Fruit fly (Drosophila melanogaster) whole organism, embryonic: Measurements from ENCODE around the gene pnt.

ENCODE experiments used
- ATbp ChIP-seq: fragments of 200-800 bp; sonication (Bioruptor generic); optimal IDR thresholded peaks from 2 replicates; lab custom pipeline; 2017; ENCODE audit warnings: missing biosample characterization, mild to moderate bottlenecking, missing genetic modification characterization, missing genetic modification reagents
- Atf6 ChIP-seq: fragments of 200-800 bp; sonication (Bioruptor generic); IDR thresholded peaks from 2 replicates; pipeline ENCODE4 v1.3.6; 2022; ENCODE audit warnings: missing biosample characterization, missing genetic modification characterization
- BtbVII ChIP-seq: fragments of 200-800 bp; sonication (Bioruptor generic); optimal IDR thresholded peaks from 3 replicates; lab custom pipeline; 2017; ENCODE audit warnings: missing biosample characterization, mild to moderate bottlenecking, missing genetic modification characterization
- CG12769 ChIP-seq: fragments of 200-800 bp; sonication (Bioruptor generic); optimal IDR thresholded peaks from 2 replicates; lab custom pipeline; 2019; ENCODE audit warnings: missing biosample characterization, mild to moderate bottlenecking, missing genetic modification characterization, moderate library complexity
- CG13894 ChIP-seq: fragments of 200-800 bp; sonication (Bioruptor generic); optimal IDR thresholded peaks from 3 replicates; lab custom pipeline; 2018; ENCODE audit warnings: missing biosample characterization, mild to moderate bottlenecking, missing genetic modification characterization, moderate library complexity
- CG14050 ChIP-seq: fragments of 200-800 bp; sonication (Bioruptor generic); IDR thresholded peaks from 3 replicates; pipeline ENCODE4 v1.3.6; 2022; ENCODE audit warnings: missing biosample characterization, missing genetic modification characterization
- CG18011 ChIP-seq: fragments of 200-800 bp; sonication (Bioruptor generic); optimal IDR thresholded peaks from 2 replicates; lab custom pipeline; 2017; ENCODE audit warnings: missing biosample characterization, missing genetic modification characterization, mild to moderate bottlenecking, moderate library complexity, missing genotype
- CG2120 ChIP-seq: fragments of 200-800 bp; sonication (Bioruptor generic); optimal IDR thresholded peaks from 3 replicates; lab custom pipeline; 2016; ENCODE audit warnings: missing biosample characterization, missing genetic modification characterization
- CG2889 ChIP-seq: fragments of 200-800 bp; sonication (Bioruptor generic); IDR thresholded peaks from 3 replicates; pipeline ENCODE4 v1.3.6; 2022; ENCODE audit warnings: missing biosample characterization, missing genetic modification characterization
- CG31224 ChIP-seq: fragments of 200-800 bp; sonication (Bioruptor generic); IDR thresholded peaks from 2 replicates; pipeline ENCODE4 v1.3.6; 2022; ENCODE audit warnings: missing biosample characterization, missing genetic modification characterization
- CG3847 ChIP-seq: fragments of 200-800 bp; sonication (Bioruptor generic); IDR thresholded peaks from 2 replicates; pipeline ENCODE4 v1.3.6; 2022; ENCODE audit warnings: missing biosample characterization, missing genetic modification characterization
- CG4424 ChIP-seq: fragments of 200-800 bp; sonication (Bioruptor generic); optimal IDR thresholded peaks from 3 replicates; lab custom pipeline; 2016; ENCODE audit warnings: missing biosample characterization, missing genetic modification characterization
- CG5245 ChIP-seq: fragments of 200-800 bp; sonication (Bioruptor generic); optimal IDR thresholded peaks from 3 replicates; lab custom pipeline; 2016; ENCODE audit warnings: missing biosample characterization, missing genetic modification characterization
- CG6272 ChIP-seq: fragments of 200-800 bp; sonication (Bioruptor generic); IDR thresholded peaks from 2 replicates; pipeline ENCODE4 v1.3.6; 2022; ENCODE audit warnings: missing biosample characterization, missing genetic modification characterization
- CG6654 ChIP-seq: fragments of 200-800 bp; sonication (Bioruptor generic); optimal IDR thresholded peaks from 2 replicates; lab custom pipeline; 2017; ENCODE audit warnings: missing biosample characterization, mild to moderate bottlenecking, missing genetic modification characterization
- CG6813 ChIP-seq: fragments of 200-800 bp; sonication (Bioruptor generic); optimal IDR thresholded peaks from 2 replicates; lab custom pipeline; 2017; ENCODE audit warnings: missing biosample characterization, missing genetic modification characterization, mild to moderate bottlenecking, moderate library complexity, missing genetic modification reagents
- CG7357 ChIP-seq: fragments of 200-800 bp; sonication (Bioruptor generic); IDR thresholded peaks from 3 replicates; pipeline ENCODE4 v1.3.6; 2022; ENCODE audit warnings: missing biosample characterization, missing genetic modification characterization
- CG8765 ChIP-seq: fragments of 200-800 bp; sonication (Bioruptor generic); IDR thresholded peaks from 2 replicates; pipeline ENCODE4 v1.3.6; 2022; ENCODE audit warnings: missing biosample characterization, missing genetic modification characterization
- CG9727 ChIP-seq: fragments of 200-800 bp; sonication (Bioruptor generic); optimal IDR thresholded peaks from 3 replicates; lab custom pipeline; 2017; ENCODE audit warnings: missing biosample characterization, mild to moderate bottlenecking, missing genetic modification characterization
- CG9876 ChIP-seq: fragments of 200-800 bp; sonication (Bioruptor generic); optimal IDR thresholded peaks from 2 replicates; lab custom pipeline; 2016; ENCODE audit warnings: missing biosample characterization, missing genetic modification characterization
- CHES-1-like ChIP-seq: fragments of 200-800 bp; sonication (Bioruptor generic); optimal IDR thresholded peaks from 2 replicates; lab custom pipeline; 2016; ENCODE audit warnings: missing biosample characterization, missing genetic modification characterization
- CoRest ChIP-seq: fragments of 200-800 bp; sonication (Bioruptor generic); optimal IDR thresholded peaks from 3 replicates; lab custom pipeline; 2018; ENCODE audit warnings: missing biosample characterization, mild to moderate bottlenecking, missing genetic modification characterization, moderate library complexity
- Fer1 ChIP-seq: fragments of 200-800 bp; sonication (Bioruptor generic); optimal IDR thresholded peaks from 2 replicates; lab custom pipeline; 2017; ENCODE audit warnings: missing biosample characterization, mild to moderate bottlenecking, missing genetic modification characterization
- HmgZ ChIP-seq: fragments of 200-800 bp; sonication (Bioruptor generic); optimal IDR thresholded peaks from 2 replicates; lab custom pipeline; 2018; ENCODE audit warnings: missing biosample characterization, mild to moderate bottlenecking, missing genetic modification characterization
- Hr39 ChIP-seq: fragments of >200 bp; optimal IDR thresholded peaks from 2 replicates; lab custom pipeline; 2017
- Mad ChIP-seq: fragments of 200-800 bp; sonication (Bioruptor generic); optimal IDR thresholded peaks from 2 replicates; lab custom pipeline; 2016; ENCODE audit warnings: missing biosample characterization, missing genetic modification characterization
- Max ChIP-seq: fragments of 200-800 bp; sonication (Bioruptor generic); optimal IDR thresholded peaks from 2 replicates; lab custom pipeline; 2016; ENCODE audit warnings: missing biosample characterization, mild to moderate bottlenecking, missing genetic modification characterization
- NC2β ChIP-seq: fragments of 200-800 bp; sonication (Bioruptor generic); optimal IDR thresholded peaks from 2 replicates; lab custom pipeline; 2016; ENCODE audit warnings: missing biosample characterization, missing genetic modification characterization
- Oaz ChIP-seq: fragments of 200-800 bp; sonication (Bioruptor generic); IDR thresholded peaks from 2 replicates; pipeline ENCODE4 v1.3.6; 2022; ENCODE audit warnings: missing biosample characterization, missing genetic modification characterization
- Oli ChIP-seq: fragments of 200-800 bp; sonication (Bioruptor generic); optimal IDR thresholded peaks from 2 replicates; lab custom pipeline; 2018; ENCODE audit warnings: missing biosample characterization, mild to moderate bottlenecking, missing genetic modification characterization, moderate library complexity
- PHDP ChIP-seq: fragments of 200-800 bp; sonication (Bioruptor generic); optimal IDR thresholded peaks from 3 replicates; lab custom pipeline; 2018; ENCODE audit warnings: missing biosample characterization, mild to moderate bottlenecking, missing genetic modification characterization, moderate library complexity
- Vsx1 ChIP-seq: fragments of 200-800 bp; sonication (Bioruptor generic); optimal IDR thresholded peaks from 2 replicates; lab custom pipeline; 2017; ENCODE audit warnings: missing biosample characterization, mild to moderate bottlenecking, missing genetic modification characterization, missing genetic modification reagents
- Xrp1 ChIP-seq: fragments of 200-800 bp; sonication (Bioruptor generic); IDR thresholded peaks from 2 replicates; pipeline ENCODE4 v1.3.6; 2022; ENCODE audit warnings: missing biosample characterization, missing genetic modification characterization
- ase ChIP-seq: fragments of 200-800 bp; sonication (Bioruptor generic); IDR thresholded peaks from 3 replicates; pipeline ENCODE4 v1.3.6; 2022; ENCODE audit warnings: missing biosample characterization, missing genetic modification characterization
- br ChIP-seq: fragments of >200 bp; optimal IDR thresholded peaks from 2 replicates; lab custom pipeline; 2017
- dan ChIP-seq: fragments of 200-800 bp; sonication (Bioruptor generic); IDR thresholded peaks from 2 replicates; pipeline ENCODE4 v1.3.6; 2022; ENCODE audit warnings: missing biosample characterization, missing genetic modification characterization
- fd3F ChIP-seq: fragments of 200-800 bp; sonication (Bioruptor generic); optimal IDR thresholded peaks from 2 replicates; lab custom pipeline; 2018; ENCODE audit warnings: missing biosample characterization, mild to moderate bottlenecking, missing genetic modification characterization, moderate library complexity
- ind ChIP-seq: fragments of 200-800 bp; sonication (Bioruptor generic); optimal IDR thresholded peaks from 3 replicates; lab custom pipeline; 2016; ENCODE audit warnings: missing biosample characterization, missing genetic modification characterization
- insv ChIP-seq, 2 experiments: fragments of 200-800 bp; sonication (Bioruptor generic); optimal IDR thresholded peaks; 3 replicates each; lab custom pipeline; 2016 to 2018; ENCODE audit warnings: missing biosample characterization in 2 of 2, missing genetic modification characterization in 2 of 2
- kah ChIP-seq: fragments of 200-800 bp; sonication (Bioruptor generic); optimal IDR thresholded peaks from 2 replicates; lab custom pipeline; 2018; ENCODE audit warnings: missing biosample characterization, mild to moderate bottlenecking, missing genetic modification characterization
- knrl ChIP-seq: fragments of 200-800 bp; sonication (Bioruptor generic); IDR thresholded peaks from 3 replicates; pipeline ENCODE4 v1.3.6; 2022; ENCODE audit warnings: missing biosample characterization, missing genetic modification characterization; ENCODE audit not compliant: partially characterized antibody
- lov ChIP-seq, 2 experiments: fragments of 200-800 bp in 1 of 2; fragments of >200 bp in 1 of 2; sonication (Bioruptor generic) in 1 of 2; IDR thresholded peaks in 1 of 2; optimal IDR thresholded peaks in 1 of 2; 2 replicates in 1 of 2; 3 replicates in 1 of 2; pipeline versions ENCODE4 v1.3.6 to Lab custom; 2017 to 2022; ENCODE audit warnings: missing biosample characterization in 1 of 2, missing genetic modification characterization in 1 of 2
- mld ChIP-seq: fragments of 200-800 bp; sonication (Bioruptor generic); IDR thresholded peaks from 3 replicates; pipeline ENCODE4 v1.3.6; 2022; ENCODE audit warnings: missing biosample characterization, missing genetic modification characterization; ENCODE audit not compliant: partially characterized antibody
- nerfin-2 ChIP-seq: fragments of 200-800 bp; sonication (Bioruptor generic); IDR thresholded peaks from 2 replicates; pipeline ENCODE4 v1.3.6; 2022; ENCODE audit warnings: missing biosample characterization, missing genetic modification characterization; ENCODE audit not compliant: partially characterized antibody
- oc ChIP-seq: fragments of 200-800 bp; sonication (Bioruptor generic); optimal IDR thresholded peaks from 2 replicates; lab custom pipeline; 2018; ENCODE audit warnings: missing biosample characterization, mild to moderate bottlenecking, missing genetic modification characterization, moderate library complexity
- onecut ChIP-seq: fragments of 200-800 bp; sonication (Bioruptor generic); IDR thresholded peaks from 2 replicates; pipeline ENCODE4 v1.3.6; 2022; ENCODE audit warnings: missing biosample characterization, missing genetic modification characterization
- org-1 ChIP-seq: fragments of 200-800 bp; sonication (Bioruptor generic); optimal IDR thresholded peaks from 2 replicates; lab custom pipeline; 2017; ENCODE audit warnings: missing biosample characterization, missing genetic modification characterization
- sna ChIP-seq: fragments of 200-800 bp; sonication (Bioruptor generic); IDR thresholded peaks from 2 replicates; pipeline ENCODE4 v1.3.6; 2022; ENCODE audit warnings: missing biosample characterization, missing genetic modification characterization; ENCODE audit not compliant: partially characterized antibody
- trh ChIP-seq: fragments of 200-800 bp; sonication (Bioruptor generic); optimal IDR thresholded peaks from 2 replicates; lab custom pipeline; 2016; ENCODE audit warnings: missing biosample characterization, missing genetic modification characterization
- unc-4 ChIP-seq: fragments of 200-800 bp; sonication (Bioruptor generic); IDR thresholded peaks from 2 replicates; pipeline ENCODE4 v1.3.6; 2022; ENCODE audit warnings: missing biosample characterization, missing genetic modification characterization; ENCODE audit not compliant: partially characterized antibody

The pnt gene

dm6 chr3R:23248853-23249573 lies 97.0 kb downstream of the pnt start, which contains the start of gene CG4467 (continued):
- TF ChIP-seq CHES-1-like (GFP tag; lab: Kevin White, UChicago) (no peak), CG7357 (GFP tag; lab: Robert Waterston, UW) (no peak), CG2120 (GFP tag; lab: Kevin White, UChicago) (no peak), br (no peak), Hr39 (no peak), org-1 (GFP tag; lab: Kevin White, UChicago) (no peak), CG6654 (GFP tag; lab: Kevin White, UChicago) (no peak), Fer1 (peak; percentile 29), Atf6 (no peak), CoRest (tag; lab: Kevin White, UChicago) (no peak), Oli (tag; lab: Kevin White, UChicago) (no peak), CG2889 (GFP tag; lab: Robert Waterston, UW) (no peak), Max (GFP tag; lab: Kevin White, UChicago) (no peak), Oaz (no peak), trh (no peak), ATbp (GFP tag; lab: Kevin White, UChicago) (no peak), unc-4 (GFP tag; lab: Robert Waterston, UW) (no peak), Mad (GFP tag; lab: Kevin White, UChicago) (no peak), CG9727 (GFP tag; lab: Kevin White, UChicago) (no peak), onecut (GFP tag; lab: Robert Waterston, UW) (peak; percentile 22; the same call in 1 of the 2 replicates), nerfin-2 (GFP tag; lab: Robert Waterston, UW) (no peak), CG14050 (GFP tag; lab: Robert Waterston, UW) (no peak), knrl (GFP tag; lab: Robert Waterston, UW) (no peak), CG13894 (peak; percentile 96), CG8765 (GFP tag; lab: Robert Waterston, UW) (no peak), lov (optimal IDR thresholded peaks at IDR 0.05; lab: Kevin White, UChicago) (no peak), lov (GFP tag; IDR thresholded peaks at IDR 0.05; lab: Robert Waterston, UW) (no peak), kah (no peak), BtbVII (no peak), CG5245 (GFP tag; lab: Kevin White, UChicago) (no peak), oc (tag; lab: Kevin White, UChicago) (peak; percentile 25), CG6272 (GFP tag; lab: Robert Waterston, UW) (no peak), CG3847 (GFP tag; lab: Robert Waterston, UW) (no peak), CG4424 (GFP tag; lab: Kevin White, UChicago) (no peak), sna (GFP tag; lab: Robert Waterston, UW) (no peak), CG9876 (no peak), CG6813 (GFP tag; lab: Kevin White, UChicago) (no peak), dan (GFP tag; lab: Robert Waterston, UW) (no peak), mld (no peak), HmgZ (tag; lab: Kevin White, UChicago) (no peak), fd3F (GFP tag; lab: Kevin White, UChicago) (no peak), CG31224 (GFP tag; lab: Robert Waterston, UW) (no peak), NC2β (GFP tag; lab: Kevin White, UChicago) (no peak), Xrp1 (GFP tag; lab: Robert Waterston, UW) (no peak), insv (GFP tag; optimal IDR thresholded peaks at IDR 0.05; lab: Kevin White, UChicago) (no peak), ase (GFP tag; lab: Robert Waterston, UW) (no peak), PHDP (tag; lab: Kevin White, UChicago) (no peak), ind (no peak), CG18011 (GFP tag; lab: Kevin White, UChicago) (no peak), Vsx1 (GFP tag; lab: Kevin White, UChicago) (no peak), CG12769 (no peak)
